Fruit fly (Drosophila melanogaster): ENCODE data around the gene CG33124.

- TF ChIP-seq CG7101 (tag; optimal IDR thresholded peaks at IDR 0.05) (no peak), kay (GFP tag; ENCODE audit: borderline replicate concordance) (no peak), Crg-1 (GFP tag; optimal IDR thresholded peaks at IDR 0.05) (no peak), tj (GFP tag; optimal IDR thresholded peaks at IDR 0.05) (no peak), toe (GFP tag; optimal IDR thresholded peaks at IDR 0.05) (no peak), CG11617 (GFP tag; optimal IDR thresholded peaks at IDR 0.05) (no peak), CG33017 (tag; optimal IDR thresholded peaks at IDR 0.05) (no peak), CG14711 (tag; optimal IDR thresholded peaks at IDR 0.05) (no peak), CG1620 (GFP tag; optimal IDR thresholded peaks at IDR 0.05) (no peak), Clk (GFP tag; optimal IDR thresholded peaks at IDR 0.05) (no peak), Mnt (GFP tag; optimal IDR thresholded peaks at IDR 0.05) (no peak), CG5204 (GFP tag; optimal IDR thresholded peaks at IDR 0.05) (no peak)
Observed at dm6 chr2L:2189100-2189499, 19.8 kb downstream of the CG33124 start.
